Fruit fly (Drosophila melanogaster) whole organism, pupa: Measurements from ENCODE around the gene CG32026.
A peak's percentile ranks its signal among the peaks of the same experiment; 100 is the strongest.

Source experiments
- CG10348 ChIP-seq: fragments of 200-800 bp; sonication (Bioruptor generic); IDR thresholded peaks from 2 replicates; pipeline ENCODE4 v1.3.6; 2022; ENCODE audit warnings: missing biosample characterization, missing genetic modification characterization
- CG12605 ChIP-seq: fragments of 200-800 bp; sonication (Bioruptor generic); IDR thresholded peaks from 2 replicates; pipeline ENCODE4 v1.3.6; 2022; ENCODE audit warnings: missing biosample characterization, missing genetic modification characterization
- CG13204 ChIP-seq: fragments of 200-800 bp; sonication (Bioruptor generic); optimal IDR thresholded peaks from 2 replicates; lab custom pipeline; 2018; ENCODE audit warnings: missing biosample characterization, mild to moderate bottlenecking, missing genetic modification characterization, moderate library complexity
- CG14655 ChIP-seq: fragments of 200-800 bp; sonication (Bioruptor generic); optimal IDR thresholded peaks from 3 replicates; lab custom pipeline; 2017; ENCODE audit warnings: mild to moderate bottlenecking, missing biosample characterization, missing genetic modification reagents, missing genetic modification characterization
- CG15710 ChIP-seq: fragments of 200-800 bp; sonication (Bioruptor generic); optimal IDR thresholded peaks from 2 replicates; lab custom pipeline; 2018; ENCODE audit warnings: missing biosample characterization, mild to moderate bottlenecking, missing genetic modification characterization, moderate library complexity
- CG17806 ChIP-seq: fragments of 200-800 bp; sonication (Bioruptor generic); optimal IDR thresholded peaks from 2 replicates; lab custom pipeline; 2018; ENCODE audit warnings: missing biosample characterization, mild to moderate bottlenecking, missing genetic modification characterization, moderate library complexity
- CG32121 ChIP-seq: fragments of 200-800 bp; sonication (Bioruptor generic); IDR thresholded peaks from 2 replicates; pipeline ENCODE4 v1.3.6; 2022; ENCODE audit warnings: missing biosample characterization, missing genetic modification characterization
- CG34367 ChIP-seq: fragments of 200-800 bp; sonication (Bioruptor generic); optimal IDR thresholded peaks from 2 replicates; lab custom pipeline; 2018; ENCODE audit warnings: missing biosample characterization, mild to moderate bottlenecking, missing genetic modification characterization
- CG4496 ChIP-seq: fragments of 200-800 bp; sonication (Bioruptor generic); IDR thresholded peaks from 3 replicates; pipeline ENCODE4 v1.3.6; 2022; ENCODE audit warnings: missing biosample characterization, missing genetic modification characterization
- CG8159 ChIP-seq: fragments of 200-800 bp; sonication (Bioruptor generic); optimal IDR thresholded peaks from 3 replicates; lab custom pipeline; 2018; ENCODE audit warnings: missing biosample characterization, mild to moderate bottlenecking, missing genetic modification characterization, moderate library complexity
- CG8301 ChIP-seq: fragments of 200-800 bp; sonication (Bioruptor generic); optimal IDR thresholded peaks from 2 replicates; lab custom pipeline; 2018; ENCODE audit warnings: missing biosample characterization, mild to moderate bottlenecking, missing genetic modification characterization
- CG9948 ChIP-seq: fragments of 200-800 bp; sonication (Bioruptor generic); optimal IDR thresholded peaks from 2 replicates; lab custom pipeline; 2018; ENCODE audit warnings: missing biosample characterization, mild to moderate bottlenecking, missing genetic modification characterization, moderate library complexity
- D1 ChIP-seq: fragments of 200-800 bp; sonication (Bioruptor generic); optimal IDR thresholded peaks from 2 replicates; lab custom pipeline; 2018; ENCODE audit warnings: missing biosample characterization, mild to moderate bottlenecking, missing genetic modification characterization, moderate library complexity
- EcR ChIP-seq: fragments of 200-800 bp; sonication (Bioruptor generic); optimal IDR thresholded peaks from 3 replicates; lab custom pipeline; 2019; ENCODE audit warnings: missing biosample characterization, missing genetic modification characterization, mild to moderate bottlenecking, moderate library complexity, missing genetic modification reagents
- Ets98B ChIP-seq: fragments of 200-800 bp; sonication (Bioruptor generic); IDR thresholded peaks from 2 replicates; pipeline ENCODE4 v1.3.6; 2022; ENCODE audit warnings: missing biosample characterization, missing genetic modification characterization
- Pif1A ChIP-seq: fragments of 200-800 bp; sonication (Bioruptor generic); optimal IDR thresholded peaks from 3 replicates; lab custom pipeline; 2016; ENCODE audit warnings: missing biosample characterization, missing genetic modification characterization
- Pif1B ChIP-seq: fragments of 200-800 bp; sonication (Bioruptor generic); optimal IDR thresholded peaks from 3 replicates; lab custom pipeline; 2016; ENCODE audit warnings: missing biosample characterization, missing genetic modification characterization
- Snoo ChIP-seq: fragments of 200-800 bp; sonication (Bioruptor generic); optimal IDR thresholded peaks from 3 replicates; lab custom pipeline; 2017; ENCODE audit warnings: missing biosample characterization, mild to moderate bottlenecking, missing genetic modification characterization, inconsistent platforms
- fd96Ca ChIP-seq: fragments of 200-800 bp; sonication (Bioruptor generic); IDR thresholded peaks from 3 replicates; pipeline ENCODE4 v1.3.6; 2022; ENCODE audit warnings: missing biosample characterization, missing genetic modification characterization
- gl ChIP-seq: fragments of 200-800 bp; sonication (Bioruptor generic); optimal IDR thresholded peaks from 2 replicates; lab custom pipeline; 2018; ENCODE audit warnings: missing biosample characterization, mild to moderate bottlenecking, missing genetic modification characterization
- rn ChIP-seq: fragments of 200-800 bp; sonication (Bioruptor generic); IDR thresholded peaks from 2 replicates; pipeline ENCODE4 v1.3.6; 2022; ENCODE audit warnings: missing biosample characterization, missing genetic modification characterization

CG32026 gene

DNA sequence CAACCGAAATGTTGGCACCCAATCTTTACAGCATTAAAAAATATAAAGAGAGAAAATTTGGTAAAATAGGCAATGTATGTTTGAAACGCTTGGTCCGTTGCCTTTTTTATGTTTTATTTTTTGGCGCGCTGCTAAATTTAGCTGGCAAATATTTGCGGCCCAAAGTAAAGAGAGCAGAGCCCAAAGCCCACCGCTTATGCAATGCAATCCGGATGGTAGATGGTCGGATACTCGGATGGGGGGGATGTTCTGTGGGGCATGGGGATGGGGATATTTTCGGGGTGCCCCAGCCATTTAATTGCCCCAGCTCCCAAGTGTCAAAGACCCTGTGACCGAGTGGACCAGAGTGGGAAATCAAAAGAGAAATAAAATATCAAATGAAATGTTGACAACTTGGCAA lies 19.0 kb downstream of the CG32026 start:
- no peak for TF ChIP-seq EcR (GFP tag; lab: Kevin White, UChicago)
- peak; percentile 56 for TF ChIP-seq CG32121 (GFP tag; lab: Robert Waterston, UW)

- no peak for TF ChIP-seq Ets98B (GFP tag; lab: Robert Waterston, UW)
- no peak for TF ChIP-seq D1 (tag; lab: Kevin White, UChicago)
These were observed 20.6 kb downstream of the CG32026 start for dm6 chr3L:8856875-8857274.

dm6 chr3L:8857648-8858362 lies 21.5 kb downstream of the CG32026 start:
- TF ChIP-seq EcR (GFP tag; lab: Kevin White, UChicago) (no peak), CG8159 (tag; lab: Kevin White, UChicago) (no peak), rn (GFP tag; lab: Robert Waterston, UW) (no peak), CG14655 (GFP tag; lab: Kevin White, UChicago) (no peak), CG15710 (tag; lab: Kevin White, UChicago) (no peak), D1 (tag; lab: Kevin White, UChicago) (no peak), Pif1A (GFP tag; lab: Kevin White, UChicago) (no peak), CG9948 (tag; lab: Kevin White, UChicago) (no peak), CG34367 (tag; lab: Kevin White, UChicago) (no peak)

dm6 chr3L:8859936-8860335 lies 23.7 kb downstream of the CG32026 start:
- TF ChIP-seq gl = no peak
- no peak for TF ChIP-seq CG32121 (GFP tag; lab: Robert Waterston, UW)
- TF ChIP-seq CG4496 = no peak
- peak; percentile 75 for TF ChIP-seq CG17806 (tag; lab: Kevin White, UChicago)
- TF ChIP-seq CG8301 (tag; lab: Kevin White, UChicago) = peak; percentile 74
- TF ChIP-seq CG8159 (tag; lab: Kevin White, UChicago) = peak; percentile 40
- TF ChIP-seq CG14655 (GFP tag; lab: Kevin White, UChicago) = peak; percentile 76
- TF ChIP-seq CG13204 (GFP tag; lab: Kevin White, UChicago) = no peak
- TF ChIP-seq CG15710 (tag; lab: Kevin White, UChicago) = peak; percentile 6
- TF ChIP-seq EcR (GFP tag; lab: Kevin White, UChicago) = no peak
- TF ChIP-seq rn (GFP tag; lab: Robert Waterston, UW) = no peak
- TF ChIP-seq Pif1B = peak; percentile 28
- TF ChIP-seq CG9948 (tag; lab: Kevin White, UChicago) = peak; percentile 73
- peak; percentile 48 for TF ChIP-seq Pif1A (GFP tag; lab: Kevin White, UChicago)
- TF ChIP-seq D1 (tag; lab: Kevin White, UChicago) = peak; percentile 36
- TF ChIP-seq CG34367 (tag; lab: Kevin White, UChicago) = peak; percentile 2
- no peak for TF ChIP-seq CG10348
- no peak for TF ChIP-seq CG12605
- TF ChIP-seq fd96Ca = no peak

DNA sequence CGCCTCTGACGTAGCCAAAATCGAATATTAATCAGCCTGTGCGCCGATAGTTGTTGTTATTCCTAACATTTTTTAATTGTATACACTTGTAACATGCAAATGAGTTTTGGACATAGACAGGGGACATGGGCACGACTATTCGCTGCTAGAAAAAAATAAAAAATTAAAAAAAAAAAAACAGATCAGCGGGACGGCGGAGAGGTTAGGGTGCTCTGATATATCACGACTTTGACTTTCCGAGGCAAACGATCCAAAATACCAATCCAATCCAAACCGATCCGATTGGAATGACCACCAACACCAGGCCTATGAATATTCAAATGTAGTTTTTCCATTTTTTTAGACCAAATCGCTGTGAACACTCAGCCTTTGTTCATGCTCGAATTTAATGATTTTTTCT lies 24.5 kb downstream of the CG32026 start:
- TF ChIP-seq CG12605 (no peak), CG15710 (tag; lab: Kevin White, UChicago) (no peak), gl (no peak), Pif1B (no peak), CG4496 (no peak), CG32121 (GFP tag; lab: Robert Waterston, UW) (no peak), CG17806 (tag; lab: Kevin White, UChicago) (no peak), Pif1A (GFP tag; lab: Kevin White, UChicago) (no peak), D1 (tag; lab: Kevin White, UChicago) (no peak), CG8159 (tag; lab: Kevin White, UChicago) (no peak), fd96Ca (no peak), CG10348 (no peak), CG14655 (GFP tag; lab: Kevin White, UChicago) (no peak), CG9948 (tag; lab: Kevin White, UChicago) (no peak), Ets98B (GFP tag; lab: Robert Waterston, UW) (no peak), CG8301 (tag; lab: Kevin White, UChicago) (no peak), Snoo (tag; lab: Kevin White, UChicago) (no peak), CG34367 (tag; lab: Kevin White, UChicago) (no peak), rn (GFP tag; lab: Robert Waterston, UW) (no peak)

- TF ChIP-seq Snoo (tag; lab: Kevin White, UChicago) (no peak), fd96Ca (no peak), CG14655 (GFP tag; lab: Kevin White, UChicago) (no peak), Pif1A (GFP tag; lab: Kevin White, UChicago) (no peak), CG15710 (tag; lab: Kevin White, UChicago) (no peak), Ets98B (GFP tag; lab: Robert Waterston, UW) (peak; percentile 51; the same call in 1 of the 2 replicates), EcR (GFP tag; lab: Kevin White, UChicago) (no peak), CG8301 (tag; lab: Kevin White, UChicago) (no peak), CG10348 (no peak), CG13204 (GFP tag; lab: Kevin White, UChicago) (no peak), Pif1B (no peak), CG4496 (peak; percentile 38; the same call in 1 of the 3 replicates), D1 (tag; lab: Kevin White, UChicago) (no peak), CG8159 (tag; lab: Kevin White, UChicago) (no peak), CG12605 (no peak), rn (GFP tag; lab: Robert Waterston, UW) (no peak), gl (no peak), CG34367 (tag; lab: Kevin White, UChicago) (no peak), CG9948 (tag; lab: Kevin White, UChicago) (no peak), CG17806 (tag; lab: Kevin White, UChicago) (no peak), CG32121 (GFP tag; lab: Robert Waterston, UW) (0 out of 2 replicates have a peak, but pooled peaks have one; percentile 43)
These were observed 28.9 kb downstream of the CG32026 start for dm6 chr3L:8865185-8865584.
